Worm (Caenorhabditis elegans): ENCODE results near the gene npax-2.

The npax-2 gene

DNA sequence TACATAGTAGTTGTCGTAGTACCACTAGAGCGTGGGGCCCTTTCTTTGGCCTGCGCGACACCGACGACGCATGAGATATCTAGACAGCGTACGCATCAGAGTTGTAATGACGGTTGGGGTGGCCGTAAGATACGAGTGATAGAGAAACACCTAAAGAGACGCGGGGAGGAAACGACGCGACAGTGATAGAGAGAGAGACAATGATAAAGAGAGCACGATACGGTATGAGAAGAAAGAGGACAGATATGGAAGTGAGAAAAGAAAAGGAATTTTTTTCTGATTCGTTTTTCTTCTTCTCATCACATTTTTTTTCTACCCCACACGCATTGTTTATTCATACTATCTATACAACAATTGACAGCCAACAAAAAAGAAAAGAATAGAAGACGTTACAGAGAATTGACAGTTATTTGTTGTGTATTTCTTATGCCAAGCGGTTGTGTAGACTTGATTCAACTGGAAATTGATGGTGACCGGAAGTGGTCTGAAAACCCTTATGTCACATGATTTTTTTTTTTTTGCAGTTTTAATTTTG is 28.6 kb upstream of the npax-2 start (continued):
- TF ChIP-seq nhr-25 (tag; optimal IDR thresholded peaks at IDR 0.05; ENCODE audit: borderline replicate concordance, insufficient read depth) (no peak), nhr-237 (tag; optimal IDR thresholded peaks at IDR 0.05) (no peak), lin-38 (GFP tag; IDR thresholded peaks at IDR 0.05) (no peak), madf-5 (GFP tag; IDR thresholded peaks at IDR 0.05) (no peak), lin-29 (GFP tag; IDR thresholded peaks at IDR 0.05) (no peak), mes-2 (tag; optimal IDR thresholded peaks at IDR 0.05; ENCODE audit: poor library complexity, severe bottlenecking) (no peak), nhr-42 (GFP tag; IDR thresholded peaks at IDR 0.05) (no peak), T26A8.4 (GFP tag; IDR thresholded peaks at IDR 0.05) (no peak), F37D6.2 (tag; optimal IDR thresholded peaks at IDR 0.05) (no peak), mep-1 (tag; optimal IDR thresholded peaks at IDR 0.05) (no peak), lsy-2 (tag; optimal IDR thresholded peaks at IDR 0.05) (no peak), mdl-1 (tag; optimal IDR thresholded peaks at IDR 0.05) (peak in 1 of 2 experiments; percentile 28)

DNA sequence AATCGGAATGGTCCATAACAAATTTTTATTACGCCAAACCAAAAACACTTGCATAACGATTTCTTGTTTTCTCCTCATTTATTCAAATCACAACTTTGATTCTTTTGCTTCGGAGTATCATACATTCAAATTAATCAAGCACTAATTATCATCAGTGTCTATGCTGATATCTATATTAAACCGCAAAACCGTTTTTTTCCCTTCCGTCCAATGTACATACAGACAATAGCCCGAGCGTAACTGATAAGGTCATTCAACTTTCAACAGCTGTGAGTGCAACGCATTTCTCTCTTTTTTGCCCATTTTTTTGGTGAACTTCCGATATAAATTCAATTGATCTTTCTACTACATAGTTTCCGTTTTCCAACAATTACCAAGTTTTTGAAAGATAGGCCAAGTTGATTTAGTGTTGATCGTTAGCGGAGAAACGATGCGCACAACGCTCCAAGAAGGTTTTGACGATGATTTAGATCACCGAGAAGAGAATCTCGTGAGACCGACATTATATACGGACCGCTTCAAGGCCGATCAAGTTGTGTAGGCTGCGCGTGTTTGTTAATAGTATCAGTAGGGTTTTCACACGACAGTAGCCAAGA is 27.9 kb upstream of the npax-2 start:
- TF ChIP-seq unc-62 (GFP tag; optimal IDR thresholded peaks at IDR 0.05 in 1 of 2) (peak in 1 of 2 experiments; percentile 82), unc-62 (tag; optimal IDR thresholded peaks at IDR 0.05) (no peak), lin-13 (GFP tag; optimal IDR thresholded peaks at IDR 0.05) (no peak), ceh-32 (tag; optimal IDR thresholded peaks at IDR 0.05; ENCODE audit: poor library complexity) (no peak), jun-1 (tag; optimal IDR thresholded peaks at IDR 0.05) (no peak), ceh-62 (tag; optimal IDR thresholded peaks at IDR 0.05) (no peak), T20F7.1 (GFP tag; optimal IDR thresholded peaks at IDR 0.05) (no peak), T26A8.4 (GFP tag; IDR thresholded peaks at IDR 0.05) (no peak), saeg-2 (GFP tag; IDR thresholded peaks at IDR 0.05) (no peak), dve-1 (tag; optimal IDR thresholded peaks at IDR 0.05; ENCODE audit: insufficient read depth) (no peak), nhr-237 (tag; optimal IDR thresholded peaks at IDR 0.05) (no peak), lim-7 (GFP tag; IDR thresholded peaks at IDR 0.05) (no peak), F26F4.8 (GFP tag; conservative IDR thresholded peaks at IDR 0.05) (no peak), mdt-29 (GFP tag; IDR thresholded peaks at IDR 0.05) (no peak), nhr-6 (tag; optimal IDR thresholded peaks at IDR 0.05) (no peak), ces-1 (GFP tag; optimal IDR thresholded peaks at IDR 0.05) (no peak), nhr-11 (tag; optimal IDR thresholded peaks at IDR 0.05) (no peak), zfp-2 (tag; optimal IDR thresholded peaks at IDR 0.05) (no peak), aly-2 (tag; optimal IDR thresholded peaks at IDR 0.05) (no peak), dmd-6 (GFP tag; IDR thresholded peaks at IDR 0.05) (peak; percentile 8; the same call in 1 of the 2 replicates), skn-1 (tag; optimal IDR thresholded peaks at IDR 0.05) (no peak), unc-130 (GFP tag; optimal IDR thresholded peaks at IDR 0.05) (no peak), mxl-3 (GFP tag; optimal IDR thresholded peaks at IDR 0.05) (no peak), fos-1 (tag; optimal IDR thresholded peaks at IDR 0.05) (no peak), pqm-1 (tag; optimal IDR thresholded peaks at IDR 0.05) (peak; percentile 40), lin-15B (tag; optimal IDR thresholded peaks at IDR 0.05) (no peak), nhr-76 (tag; optimal IDR thresholded peaks at IDR 0.05) (no peak), ztf-7 (tag; optimal IDR thresholded peaks at IDR 0.05) (no peak)

DNA sequence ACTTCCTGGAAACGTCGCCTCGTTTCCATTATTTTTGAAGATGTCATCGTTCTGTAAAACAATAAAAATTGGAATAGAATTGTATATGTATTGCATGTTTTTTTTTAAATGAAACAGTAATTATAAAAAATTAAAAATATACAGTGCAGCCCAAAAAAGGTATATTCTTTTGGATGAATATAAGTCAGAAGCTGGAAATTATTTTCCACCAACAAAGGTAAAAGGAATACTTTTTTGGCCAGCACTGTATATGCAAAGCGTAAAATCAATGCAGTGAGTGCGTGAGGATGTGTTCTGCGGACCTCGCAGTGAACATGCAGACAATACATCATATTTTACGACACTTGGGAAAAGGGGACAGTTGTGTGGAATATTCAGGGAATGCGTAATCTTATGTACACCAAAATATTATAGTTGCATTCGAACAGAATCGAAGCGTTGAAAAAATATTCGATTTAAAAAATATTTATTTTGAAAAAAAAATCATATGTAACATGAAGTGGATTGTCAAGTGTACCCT is 26.5 kb upstream of the npax-2 start, which contains the start of gene F48B9.8:
F48B9.8 (minus strand) TSS at position 51 of the 520 bp plus-strand sequence.
- TF ChIP-seq lin-13 (GFP tag; optimal IDR thresholded peaks at IDR 0.05) (no peak), unc-62 (GFP tag; optimal IDR thresholded peaks at IDR 0.05 in 1 of 2) (peak in 1 of 2 experiments; percentile 70), unc-62 (tag; optimal IDR thresholded peaks at IDR 0.05) (no peak), lsy-2 (tag; optimal IDR thresholded peaks at IDR 0.05) (peak in 1 of 2 experiments; percentile 51), ztf-7 (tag; optimal IDR thresholded peaks at IDR 0.05) (peak; percentile 10), mes-2 (tag; optimal IDR thresholded peaks at IDR 0.05; ENCODE audit: poor library complexity, severe bottlenecking) (peak; percentile 16), nhr-102 (tag; optimal IDR thresholded peaks at IDR 0.05) (no peak)

Measured in whole organism, L4 larva.